Worm (Caenorhabditis elegans) whole organism, late embryonic: Measurements from ENCODE around the gene Y54G2A.44.

Experiments
- ama-1 ChIP-seq: fragments of 150-350 bp; optimal IDR thresholded peaks from 2 replicates; lab custom pipeline; 2014
- dve-1 ChIP-seq: sonication (generic microtip); optimal IDR thresholded peaks from 2 replicates; lab custom pipeline; 2017; ENCODE audit warnings: antibody characterized with exemption, mild to moderate bottlenecking, missing genetic modification characterization, missing compliant biosample characterization

ce11 chrIV:2846264-2846663 is 44.6 kb downstream of the Y54G2A.44 start, which contains the start of gene Y54G2A.40:
- TF ChIP-seq dve-1 (tag; lab: Kevin White, UChicago) (no peak), ama-1 (no peak)
